Worm (Caenorhabditis elegans) whole organism, L3 larva: Measurements from ENCODE around the gene acbp-4.
A peak's percentile ranks its signal among the peaks of the same experiment; 100 is the strongest.

Source experiments
- R02D3.7 ChIP-seq: fragments of 150-350 bp; optimal IDR thresholded peaks from 2 replicates; lab custom pipeline; 2014; ENCODE audit warnings: missing biosample characterization, missing genetic modification characterization
- aly-2 ChIP-seq: fragments of 150-350 bp; optimal IDR thresholded peaks from 2 replicates; lab custom pipeline; 2014; ENCODE audit warnings: missing biosample characterization, missing genetic modification characterization
- ama-1 ChIP-seq: fragments of 150-350 bp; optimal IDR thresholded peaks from 2 replicates; lab custom pipeline; 2018
- ceh-16 ChIP-seq: sonication (generic microtip); optimal IDR thresholded peaks from 2 replicates; lab custom pipeline; 2017; ENCODE audit warnings: missing biosample characterization, missing genetic modification characterization
- ceh-9 ChIP-seq: sonication (generic microtip); optimal IDR thresholded peaks from 2 replicates; lab custom pipeline; 2018; ENCODE audit warnings: missing biosample characterization, missing genetic modification characterization
- daf-12 ChIP-seq: fragments of 150-350 bp; optimal IDR thresholded peaks from 2 replicates; lab custom pipeline; 2014; ENCODE audit warnings: missing biosample characterization, missing genetic modification reagents, missing genetic modification characterization
- egl-27 ChIP-seq: sonication (generic microtip); optimal IDR thresholded peaks from 4 replicates; lab custom pipeline; 2017; ENCODE audit warnings: missing biosample characterization, missing genetic modification reagents, missing genetic modification characterization
- egl-5 ChIP-seq: fragments of 150-350 bp; optimal IDR thresholded peaks from 2 replicates; lab custom pipeline; 2017; ENCODE audit warnings: missing biosample characterization, missing genetic modification reagents, missing genetic modification characterization, inconsistent platforms
- elt-1 ChIP-seq: fragments of 150-350 bp; optimal IDR thresholded peaks from 2 replicates; lab custom pipeline; 2014; ENCODE audit warnings: missing biosample characterization, missing genetic modification characterization
- elt-2 ChIP-seq: sonication (generic microtip); optimal IDR thresholded peaks from 2 replicates; lab custom pipeline; 2016; ENCODE audit warnings: missing genetic modification reagents, mild to moderate bottlenecking, missing genetic modification characterization, missing compliant biosample characterization
- elt-3 ChIP-seq, 3 experiments: fragments of 150-350 bp in 1 of 3; sonication (generic microtip) in 2 of 3; optimal IDR thresholded peaks; 2 replicates in 2 of 3; 4 replicates in 1 of 3; lab custom pipeline; 2014 to 2017; ENCODE audit warnings: missing biosample characterization in 3 of 3, missing genetic modification characterization in 3 of 3
- eor-1 ChIP-seq, 2 experiments: fragments of 150-350 bp; optimal IDR thresholded peaks; 2 replicates each; lab custom pipeline; 2014 to 2018; ENCODE audit warnings: missing biosample characterization in 2 of 2, missing genetic modification characterization in 2 of 2
- fkh-10 ChIP-seq: sonication (generic microtip); optimal IDR thresholded peaks from 2 replicates; lab custom pipeline; 2017; ENCODE audit warnings: missing biosample characterization, missing genetic modification reagents, missing genetic modification characterization
- fos-1 ChIP-seq: fragments of 150-350 bp; optimal IDR thresholded peaks from 2 replicates; lab custom pipeline; 2014; ENCODE audit warnings: missing biosample characterization, missing genetic modification characterization
- hmg-11 ChIP-seq: sonication (generic microtip); optimal IDR thresholded peaks from 2 replicates; lab custom pipeline; 2016; ENCODE audit warnings: missing genetic modification characterization, missing compliant biosample characterization
- jun-1 ChIP-seq: fragments of 150-350 bp; optimal IDR thresholded peaks from 2 replicates; lab custom pipeline; 2014; ENCODE audit warnings: missing biosample characterization, missing genetic modification reagents, missing genetic modification characterization
- lin-15B ChIP-seq: fragments of 150-350 bp; optimal IDR thresholded peaks from 2 replicates; lab custom pipeline; 2014; ENCODE audit warnings: missing biosample characterization, missing genetic modification characterization
- lin-39 ChIP-seq: fragments of 150-350 bp; optimal IDR thresholded peaks from 2 replicates; lab custom pipeline; 2018; ENCODE audit warnings: missing biosample characterization, missing genetic modification reagents, missing genetic modification characterization
- lsy-12 ChIP-seq: sonication (generic microtip); optimal IDR thresholded peaks from 2 replicates; lab custom pipeline; 2016; ENCODE audit warnings: mild to moderate bottlenecking, missing genetic modification characterization, missing compliant biosample characterization
- nfya-1 ChIP-seq: sonication (generic microtip); optimal IDR thresholded peaks from 2 replicates; lab custom pipeline; 2017; ENCODE audit warnings: missing genetic modification characterization, mild to moderate bottlenecking, missing compliant biosample characterization, antibody characterized with exemption, moderate library complexity; ENCODE audit not compliant: insufficient read depth
- nhr-11 ChIP-seq: fragments of 150-350 bp; optimal IDR thresholded peaks from 2 replicates; lab custom pipeline; 2014; ENCODE audit warnings: missing biosample characterization, missing genetic modification characterization
- nhr-23 ChIP-seq: fragments of 150-350 bp; optimal IDR thresholded peaks from 2 replicates; lab custom pipeline; 2014; ENCODE audit warnings: missing biosample characterization, missing genetic modification reagents, missing genetic modification characterization
- nhr-25 ChIP-seq: sonication (generic microtip); optimal IDR thresholded peaks from 2 replicates; lab custom pipeline; 2017; ENCODE audit warnings: missing biosample characterization, missing genetic modification characterization
- nhr-28 ChIP-seq: fragments of 150-350 bp; optimal IDR thresholded peaks from 2 replicates; lab custom pipeline; 2014; ENCODE audit warnings: missing biosample characterization, missing genetic modification characterization
- nhr-43 ChIP-seq: sonication (generic microtip); optimal IDR thresholded peaks from 2 replicates; lab custom pipeline; 2016; ENCODE audit warnings: mild to moderate bottlenecking, missing genetic modification characterization, missing compliant biosample characterization; ENCODE audit not compliant: poor library complexity, severe bottlenecking
- nhr-67 ChIP-seq: fragments of 150-350 bp; optimal IDR thresholded peaks from 2 replicates; lab custom pipeline; 2014; ENCODE audit warnings: missing biosample characterization, missing genetic modification characterization
- nhr-77 ChIP-seq: fragments of 150-350 bp; optimal IDR thresholded peaks from 2 replicates; lab custom pipeline; 2014; ENCODE audit warnings: missing biosample characterization, missing genetic modification characterization
- pha-4 ChIP-seq: fragments of 150-350 bp; optimal IDR thresholded peaks from 2 replicates; lab custom pipeline; 2014; ENCODE audit warnings: missing biosample characterization, missing genetic modification reagents, missing genetic modification characterization
- pqm-1 ChIP-seq: fragments of 150-350 bp; optimal IDR thresholded peaks from 2 replicates; lab custom pipeline; 2017; ENCODE audit warnings: missing biosample characterization, missing genetic modification characterization, inconsistent platforms
- sea-2 ChIP-seq: fragments of 150-350 bp; sonication (generic microtip); optimal IDR thresholded peaks from 4 replicates; lab custom pipeline; 2014; ENCODE audit warnings: missing biosample characterization, missing genetic modification reagents, missing genetic modification characterization
- skn-1 ChIP-seq: fragments of 150-350 bp; optimal IDR thresholded peaks from 2 replicates; lab custom pipeline; 2014; ENCODE audit warnings: missing biosample characterization, missing genetic modification characterization
- snpc-4 ChIP-seq: fragments of 150-350 bp; optimal IDR thresholded peaks from 2 replicates; lab custom pipeline; 2014; ENCODE audit warnings: missing biosample characterization, missing genetic modification characterization
- tbx-2 ChIP-seq: sonication (generic microtip); optimal IDR thresholded peaks from 2 replicates; lab custom pipeline; 2016; ENCODE audit warnings: mild to moderate bottlenecking, missing genetic modification characterization, missing compliant biosample characterization
- unc-62 ChIP-seq: fragments of 150-350 bp; sonication (generic microtip); optimal IDR thresholded peaks from 4 replicates; lab custom pipeline; 2014; ENCODE audit warnings: missing biosample characterization, missing genetic modification reagents, missing genetic modification characterization
- zag-1 ChIP-seq: fragments of 150-350 bp; optimal IDR thresholded peaks from 2 replicates; lab custom pipeline; 2014; ENCODE audit warnings: missing biosample characterization, missing genetic modification characterization
- ztf-4 ChIP-seq: fragments of 150-350 bp; optimal IDR thresholded peaks from 2 replicates; lab custom pipeline; 2014; ENCODE audit warnings: missing biosample characterization, missing genetic modification characterization

acbp-4 gene

ce11 chrIII:7272828-7273227 lies 36.1 kb downstream of the acbp-4 start:
- TF ChIP-seq unc-62 (GFP tag; lab: Kevin White, UChicago): no peak
- no peak for TF ChIP-seq hmg-11 (tag; lab: Kevin White, UChicago)
- TF ChIP-seq egl-27 (tag; lab: Kevin White, UChicago): peak; percentile 7
- TF ChIP-seq elt-2 (tag; lab: Kevin White, UChicago): peak; percentile 57
- no peak for TF ChIP-seq nhr-28 (tag; lab: Kevin White, UChicago)
- no peak for TF ChIP-seq lin-39 (tag; lab: Kevin White, UChicago)
- TF ChIP-seq zag-1: no peak
- TF ChIP-seq nhr-23 (tag; lab: Kevin White, UChicago): peak; percentile 81
- TF ChIP-seq ztf-4: no peak
- TF ChIP-seq elt-3 (tag; optimal IDR thresholded peaks at IDR 0.05; lab: Kevin White, UChicago): peak; percentile 14 to 71 (median 37)
- TF ChIP-seq nhr-25 (tag; lab: Kevin White, UChicago): peak; percentile 21
- TF ChIP-seq aly-2 (tag; lab: Kevin White, UChicago): no peak
- peak; percentile 16 for TF ChIP-seq nfya-1 (tag; lab: Kevin White, UChicago)
- TF ChIP-seq fos-1 (tag; lab: Kevin White, UChicago): no peak
- peak; percentile 47 for TF ChIP-seq pha-4
- no peak for TF ChIP-seq daf-12 (tag; lab: Kevin White, UChicago)
- TF ChIP-seq ama-1 (lab: Kevin White, UChicago): peak; percentile 22
- TF ChIP-seq tbx-2 (tag; lab: Kevin White, UChicago): no peak
- TF ChIP-seq lsy-12: peak; percentile 46
- peak; percentile 79 for TF ChIP-seq nhr-43 (tag; lab: Kevin White, UChicago)
- TF ChIP-seq pqm-1: peak; percentile 29
- no peak for TF ChIP-seq lin-15B
- no peak for TF ChIP-seq R02D3.7
- no peak for TF ChIP-seq fkh-10
- TF ChIP-seq sea-2 (GFP tag; lab: Kevin White, UChicago): no peak
- no peak for TF ChIP-seq snpc-4 (tag; lab: Kevin White, UChicago)
- no peak for TF ChIP-seq nhr-77 (tag; lab: Kevin White, UChicago)
- no peak for TF ChIP-seq eor-1 (tag; optimal IDR thresholded peaks at IDR 0.05; lab: Kevin White, UChicago)

DNA sequence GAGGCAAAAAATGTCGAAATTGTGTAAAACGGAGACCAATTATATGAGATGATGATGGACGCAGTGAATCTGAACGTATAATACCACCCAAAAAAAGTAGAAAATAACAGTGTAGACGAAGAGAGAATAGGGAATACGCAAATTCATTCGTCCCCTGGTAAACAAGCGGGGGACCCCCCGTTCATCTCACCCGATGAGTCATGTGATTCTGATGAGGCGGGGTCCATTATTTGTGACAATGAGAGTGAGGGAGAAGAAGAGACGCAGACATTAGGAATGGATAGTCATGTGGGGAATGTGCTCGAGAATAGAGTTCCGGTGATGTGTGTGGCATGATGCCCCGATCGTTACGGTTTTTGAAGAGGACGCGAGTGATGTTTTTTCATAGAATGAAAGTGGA lies 36.8 kb downstream of the acbp-4 start:
- TF ChIP-seq lsy-12 (peak; percentile 20), egl-27 (tag; lab: Kevin White, UChicago) (no peak), nhr-43 (tag; lab: Kevin White, UChicago) (peak; percentile 22), lin-39 (tag; lab: Kevin White, UChicago) (peak; percentile 31), jun-1 (tag; lab: Kevin White, UChicago) (peak; percentile 71), pqm-1 (peak; percentile 1), nhr-25 (tag; lab: Kevin White, UChicago) (peak; percentile 4), elt-2 (tag; lab: Kevin White, UChicago) (peak; percentile 14), ama-1 (lab: Kevin White, UChicago) (peak; percentile 22), egl-5 (tag; lab: Kevin White, UChicago) (peak; percentile 92), pha-4 (peak; percentile 84), unc-62 (GFP tag; lab: Kevin White, UChicago) (no peak), nfya-1 (tag; lab: Kevin White, UChicago) (peak; percentile 47), nhr-67 (tag; lab: Kevin White, UChicago) (no peak), nhr-23 (tag; lab: Kevin White, UChicago) (peak; percentile 38), skn-1 (tag; lab: Kevin White, UChicago) (no peak)

DNA sequence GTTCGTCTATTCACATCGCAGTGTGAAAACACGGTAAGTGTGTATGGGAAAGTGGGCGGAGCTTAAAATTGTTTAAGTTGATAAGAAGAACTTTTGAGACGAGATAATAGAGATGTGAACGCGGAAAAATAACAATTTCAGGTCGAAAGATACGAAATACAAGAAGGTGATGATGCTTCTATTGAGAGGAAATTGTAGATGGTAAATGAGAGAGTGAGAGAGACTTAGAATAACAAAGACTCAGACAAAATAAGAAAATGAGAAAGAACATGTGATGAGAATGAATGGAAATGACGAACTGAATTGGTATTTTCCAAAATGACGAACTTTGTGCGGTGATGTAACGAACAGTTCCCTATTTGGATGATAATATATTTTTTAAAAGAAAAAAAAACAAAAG lies 37.8 kb downstream of the acbp-4 start:
- TF ChIP-seq lsy-12 (no peak), nhr-11 (tag; lab: Kevin White, UChicago) (no peak), elt-2 (tag; lab: Kevin White, UChicago) (peak; percentile 51), pha-4 (peak; percentile 12), eor-1 (tag; optimal IDR thresholded peaks at IDR 0.05; lab: Kevin White, UChicago) (no peak), nhr-23 (tag; lab: Kevin White, UChicago) (peak; percentile 42), ceh-16 (tag; lab: Kevin White, UChicago) (no peak)

DNA sequence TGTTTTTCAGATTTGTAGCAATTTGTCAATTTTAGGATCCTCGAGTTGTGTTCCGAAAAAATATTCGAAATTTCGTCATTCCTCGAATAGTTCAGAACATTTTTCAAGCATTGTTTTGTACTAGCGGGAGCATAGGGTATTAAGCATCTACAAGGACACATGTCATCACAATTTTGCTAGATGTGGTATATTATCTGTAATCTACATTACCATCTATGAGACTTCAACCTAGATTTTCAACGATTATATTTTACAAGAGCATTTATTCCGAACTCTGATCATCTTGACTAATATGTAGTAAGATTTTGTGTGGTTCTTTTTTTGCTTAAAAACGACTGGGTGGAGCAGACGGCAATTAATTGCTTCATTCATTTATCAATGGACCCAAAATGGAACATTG lies 45.9 kb downstream of the acbp-4 start:
- TF ChIP-seq skn-1 (tag; lab: Kevin White, UChicago) (no peak), zag-1 (no peak), hmg-11 (tag; lab: Kevin White, UChicago) (no peak), nfya-1 (tag; lab: Kevin White, UChicago) (no peak), tbx-2 (tag; lab: Kevin White, UChicago) (no peak), elt-3 (tag; optimal IDR thresholded peaks at IDR 0.05; lab: Kevin White, UChicago) (no peak), nhr-23 (tag; lab: Kevin White, UChicago) (no peak), R02D3.7 (no peak), lin-39 (tag; lab: Kevin White, UChicago) (no peak), daf-12 (tag; lab: Kevin White, UChicago) (no peak), pha-4 (no peak), lin-15B (no peak), lsy-12 (no peak), ceh-9 (tag; lab: Kevin White, UChicago) (no peak), eor-1 (tag; optimal IDR thresholded peaks at IDR 0.05; lab: Kevin White, UChicago) (no peak), fos-1 (tag; lab: Kevin White, UChicago) (no peak), ztf-4 (no peak), elt-1 (no peak)
